Worm (Caenorhabditis elegans) whole organism, young adult: ENCODE results near the gene C50B8.5.

Experiments used
- aptf-2 ChIP-seq: fragments of 200-800 bp; sonication (Bioruptor generic); conservative IDR thresholded peaks from 2 replicates; pipeline ENCODE4 v1.3.6; 2022; ENCODE audit warnings: missing genetic modification reagents, missing genetic modification characterization, missing compliant biosample characterization
- aptf-3 ChIP-seq: fragments of 200-800 bp; sonication (Bioruptor generic); IDR thresholded peaks from 2 replicates; pipeline ENCODE4 v1.3.6; 2022; ENCODE audit warnings: missing genetic modification characterization, missing compliant biosample characterization

DNA sequence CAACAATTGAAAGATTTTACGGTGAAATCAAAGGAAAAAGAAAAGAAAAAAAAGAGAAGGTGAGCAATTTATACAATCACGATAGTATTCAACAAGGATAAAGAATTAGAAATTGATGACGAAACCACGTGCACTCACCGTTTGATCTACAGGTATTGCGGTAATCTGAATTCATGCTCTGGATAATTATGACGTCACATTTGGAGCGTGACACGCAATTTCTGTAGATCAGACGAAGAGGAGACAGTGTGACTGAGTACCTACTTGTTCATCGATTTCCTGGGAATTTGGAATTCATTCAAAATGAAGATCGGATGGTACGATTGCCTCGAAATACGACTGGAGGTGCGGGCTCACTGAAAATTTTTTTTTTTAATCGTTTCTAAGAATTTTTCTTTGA, 17.6 kb downstream of the C50B8.5 start:
- TF ChIP-seq aptf-2 (GFP tag; lab: Robert Waterston, UW) (no peak), aptf-3 (GFP tag; lab: Robert Waterston, UW) (no peak)
